Fruit fly (Drosophila melanogaster) whole organism, adult: Measurements from ENCODE around the gene Or83a.
A peak's percentile ranks its signal among the peaks of the same experiment; 100 is the strongest.

Experiments used
- CG1620 ChIP-seq: fragments of 200-800 bp; sonication (Bioruptor generic); optimal IDR thresholded peaks from 2 replicates; lab custom pipeline; 2016; ENCODE audit warnings: missing biosample characterization, missing genetic modification characterization
- Clk ChIP-seq: fragments of 200-800 bp; sonication (Bioruptor generic); optimal IDR thresholded peaks from 2 replicates; lab custom pipeline; 2017; ENCODE audit warnings: missing biosample characterization, missing genetic modification characterization
- Crg-1 ChIP-seq: fragments of 200-800 bp; sonication (Bioruptor generic); optimal IDR thresholded peaks from 2 replicates; lab custom pipeline; 2016; ENCODE audit warnings: missing biosample characterization, missing genetic modification characterization

dm6 chr3R:5354373-5355134, 44.4 kb downstream of the Or83a start, which contains the start of the genes CG11999 and CG1161:
- TF ChIP-seq Clk (GFP tag; lab: Kevin White, UChicago) (no peak), Crg-1 (GFP tag; lab: Kevin White, UChicago) (peak; percentile 13), CG1620 (GFP tag; lab: Kevin White, UChicago) (no peak)
